Fruit fly (Drosophila melanogaster) whole organism, embryonic: Measurements from ENCODE around the gene cac.

Experiments
- Atf3 ChIP-seq: fragments of 200-800 bp; sonication (Bioruptor generic); optimal IDR thresholded peaks from 3 replicates; lab custom pipeline; 2016; ENCODE audit warnings: missing biosample characterization, missing genetic modification characterization
- CG10979 ChIP-seq: fragments of 200-800 bp; sonication (Bioruptor generic); optimal IDR thresholded peaks from 2 replicates; lab custom pipeline; 2018; ENCODE audit warnings: missing biosample characterization, mild to moderate bottlenecking, missing genetic modification characterization, moderate library complexity
- CG11456 ChIP-seq: fragments of 200-800 bp; sonication (Bioruptor generic); IDR thresholded peaks from 3 replicates; pipeline ENCODE4 v1.3.6; 2022; ENCODE audit warnings: missing biosample characterization, missing genetic modification characterization
- CG11696 ChIP-seq: fragments of 200-800 bp; sonication (Bioruptor generic); IDR thresholded peaks from 2 replicates; pipeline ENCODE4 v1.3.6; 2022; ENCODE audit warnings: missing biosample characterization, missing genetic modification characterization
- CG12942 ChIP-seq: fragments of 200-800 bp; sonication (Bioruptor generic); optimal IDR thresholded peaks from 3 replicates; lab custom pipeline; 2016; ENCODE audit warnings: missing biosample characterization, missing genetic modification characterization
- CG15514 ChIP-seq: fragments of 200-800 bp; sonication (Bioruptor generic); optimal IDR thresholded peaks from 3 replicates; lab custom pipeline; 2017; ENCODE audit warnings: missing biosample characterization, missing genetic modification characterization, mild to moderate bottlenecking, moderate library complexity, missing genetic modification reagents
- CG15696 ChIP-seq: fragments of 200-800 bp; sonication (Bioruptor generic); optimal IDR thresholded peaks from 2 replicates; lab custom pipeline; 2019; ENCODE audit warnings: missing biosample characterization, mild to moderate bottlenecking, missing genetic modification characterization, moderate library complexity
- CG16779 ChIP-seq: fragments of 200-800 bp; sonication (Bioruptor generic); IDR thresholded peaks from 2 replicates; pipeline ENCODE4 v1.3.6; 2022; ENCODE audit warnings: missing biosample characterization, missing genetic modification characterization
- CG17912 ChIP-seq: fragments of 200-800 bp; sonication (Bioruptor generic); optimal IDR thresholded peaks from 2 replicates; lab custom pipeline; 2018; ENCODE audit warnings: missing biosample characterization, mild to moderate bottlenecking, missing genetic modification characterization
- CG18476 ChIP-seq: fragments of 200-800 bp; sonication (Bioruptor generic); optimal IDR thresholded peaks from 2 replicates; lab custom pipeline; 2016; ENCODE audit warnings: missing biosample characterization, mild to moderate bottlenecking, missing genetic modification characterization
- CG18599 ChIP-seq: fragments of 200-800 bp; sonication (Bioruptor generic); optimal IDR thresholded peaks from 3 replicates; lab custom pipeline; 2017; ENCODE audit warnings: missing biosample characterization, missing genetic modification characterization, mild to moderate bottlenecking, moderate library complexity, missing genetic modification reagents
- CG2116 ChIP-seq: fragments of 200-800 bp; sonication (Bioruptor generic); optimal IDR thresholded peaks from 3 replicates; lab custom pipeline; 2018; ENCODE audit warnings: missing biosample characterization, mild to moderate bottlenecking, missing genetic modification characterization
- CG2199 ChIP-seq: fragments of 200-800 bp; sonication (Bioruptor generic); IDR thresholded peaks from 3 replicates; pipeline ENCODE4 v1.3.6; 2022; ENCODE audit warnings: missing biosample characterization, missing genetic modification characterization
- CG2202 ChIP-seq: fragments of 200-800 bp; sonication (Bioruptor generic); optimal IDR thresholded peaks from 2 replicates; lab custom pipeline; 2018; ENCODE audit warnings: missing biosample characterization, mild to moderate bottlenecking, missing genetic modification characterization
- CG2875 ChIP-seq: fragments of 200-800 bp; sonication (Bioruptor generic); optimal IDR thresholded peaks from 2 replicates; lab custom pipeline; 2017; ENCODE audit warnings: missing biosample characterization, mild to moderate bottlenecking, missing genetic modification characterization, missing genetic modification reagents
- CG3407 ChIP-seq: fragments of 200-800 bp; sonication (Bioruptor generic); optimal IDR thresholded peaks from 2 replicates; lab custom pipeline; 2018; ENCODE audit warnings: missing biosample characterization, mild to moderate bottlenecking, missing genetic modification characterization
- CG3847 ChIP-seq: fragments of 200-800 bp; sonication (Bioruptor generic); IDR thresholded peaks from 2 replicates; pipeline ENCODE4 v1.3.6; 2022; ENCODE audit warnings: missing biosample characterization, missing genetic modification characterization
- CG7271 ChIP-seq: fragments of 200-800 bp; sonication (Bioruptor generic); optimal IDR thresholded peaks from 2 replicates; lab custom pipeline; 2018; ENCODE audit warnings: missing biosample characterization, mild to moderate bottlenecking, missing genetic modification characterization, moderate library complexity
- CG7556 ChIP-seq: fragments of 200-800 bp; sonication (Bioruptor generic); optimal IDR thresholded peaks from 2 replicates; lab custom pipeline; 2017; ENCODE audit warnings: missing biosample characterization, mild to moderate bottlenecking, missing genetic modification characterization
- CG9727 ChIP-seq: fragments of 200-800 bp; sonication (Bioruptor generic); optimal IDR thresholded peaks from 3 replicates; lab custom pipeline; 2017; ENCODE audit warnings: missing biosample characterization, mild to moderate bottlenecking, missing genetic modification characterization
- CG9932 ChIP-seq: fragments of 200-800 bp; sonication (Bioruptor generic); IDR thresholded peaks from 2 replicates; pipeline ENCODE4 v1.3.6; 2022; ENCODE audit warnings: missing biosample characterization, missing genetic modification characterization
- CkIIα-i1 ChIP-seq: fragments of 200-800 bp; sonication (Bioruptor generic); IDR thresholded peaks from 2 replicates; pipeline ENCODE4 v1.3.6; 2022; ENCODE audit warnings: missing biosample characterization, missing genetic modification characterization
- Deaf1 ChIP-seq: fragments of 200-800 bp; optimal IDR thresholded peaks from 3 replicates; lab custom pipeline; 2019; ENCODE audit warnings: missing biosample characterization, mild to moderate bottlenecking, missing genetic modification characterization, moderate library complexity
- Dfd ChIP-seq, 2 experiments: fragments of >200 bp; optimal IDR thresholded peaks; 2 replicates each; lab custom pipeline; 2017; ENCODE audit warnings: missing biosample characterization in 2 of 2, missing genetic modification characterization in 2 of 2
- Dll ChIP-seq: fragments of 200-800 bp; sonication (Bioruptor generic); IDR thresholded peaks from 4 replicates; pipeline ENCODE4 v1.3.6; 2022; ENCODE audit warnings: missing biosample characterization, missing genetic modification characterization; ENCODE audit not compliant: partially characterized antibody
- Fer2 ChIP-seq: fragments of 200-800 bp; sonication (Bioruptor generic); optimal IDR thresholded peaks from 2 replicates; lab custom pipeline; 2018; ENCODE audit warnings: missing biosample characterization, mild to moderate bottlenecking, missing genetic modification characterization, moderate library complexity
- H2.0 ChIP-seq: fragments of 200-800 bp; sonication (Bioruptor generic); IDR thresholded peaks from 2 replicates; pipeline ENCODE4 v1.3.6; 2022; ENCODE audit warnings: missing biosample characterization, missing genetic modification characterization
- Kr ChIP-seq: fragments of 200-800 bp; sonication (Bioruptor generic); optimal IDR thresholded peaks from 2 replicates; lab custom pipeline; 2017; ENCODE audit warnings: missing biosample characterization, mild to moderate bottlenecking, missing genetic modification characterization
- Mes4 ChIP-seq: fragments of 200-800 bp; sonication (Bioruptor generic); optimal IDR thresholded peaks from 2 replicates; lab custom pipeline; 2016; ENCODE audit warnings: missing biosample characterization, missing genetic modification characterization
- NC2β ChIP-seq: fragments of 200-800 bp; sonication (Bioruptor generic); optimal IDR thresholded peaks from 2 replicates; lab custom pipeline; 2016; ENCODE audit warnings: missing biosample characterization, missing genetic modification characterization
- Optix ChIP-seq: fragments of 200-800 bp; sonication (Bioruptor generic); IDR thresholded peaks from 3 replicates; pipeline ENCODE4 v1.3.6; 2022; ENCODE audit warnings: missing biosample characterization, missing genetic modification characterization
- Poxn ChIP-seq: fragments of 200-800 bp; sonication (Bioruptor generic); IDR thresholded peaks from 2 replicates; pipeline ENCODE4 v1.3.6; 2022; ENCODE audit warnings: missing biosample characterization, missing genetic modification characterization
- Ptx1 ChIP-seq: fragments of 200-800 bp; sonication (Bioruptor generic); IDR thresholded peaks from 2 replicates; pipeline ENCODE4 v1.3.6; 2022; ENCODE audit warnings: missing biosample characterization, missing genetic modification characterization
- Spps ChIP-seq: fragments of 200-800 bp; sonication (Bioruptor generic); optimal IDR thresholded peaks from 2 replicates; lab custom pipeline; 2018; ENCODE audit warnings: missing biosample characterization, mild to moderate bottlenecking, missing genetic modification characterization
- Usf ChIP-seq: fragments of 200-800 bp; sonication (Bioruptor generic); optimal IDR thresholded peaks from 2 replicates; lab custom pipeline; 2017; ENCODE audit warnings: missing genotype, missing biosample characterization, missing genetic modification characterization
- ac ChIP-seq: fragments of 200-800 bp; sonication (Bioruptor generic); optimal IDR thresholded peaks from 3 replicates; lab custom pipeline; 2017; ENCODE audit warnings: missing biosample characterization, mild to moderate bottlenecking, missing genetic modification characterization
- cad ChIP-seq: fragments of >200 bp; optimal IDR thresholded peaks from 2 replicates; lab custom pipeline; 2017; ENCODE audit warnings: missing biosample characterization, missing genetic modification characterization
- caup ChIP-seq: fragments of 200-800 bp; sonication (Bioruptor generic); optimal IDR thresholded peaks from 3 replicates; lab custom pipeline; 2017; ENCODE audit warnings: missing biosample characterization, mild to moderate bottlenecking, missing genetic modification characterization, moderate library complexity; ENCODE audit not compliant: severe bottlenecking
- dmrt11E ChIP-seq: fragments of 200-800 bp; sonication (Bioruptor generic); optimal IDR thresholded peaks from 3 replicates; lab custom pipeline; 2018; ENCODE audit warnings: missing biosample characterization, mild to moderate bottlenecking, missing genetic modification characterization, moderate library complexity
- dpn ChIP-seq, 2 experiments: fragments of 200-800 bp; sonication (Bioruptor generic); optimal IDR thresholded peaks; 3 replicates each; lab custom pipeline; 2016; ENCODE audit warnings: missing biosample characterization in 2 of 2, missing genetic modification characterization in 2 of 2
- maf-S ChIP-seq: fragments of 200-800 bp; sonication (Bioruptor generic); optimal IDR thresholded peaks from 2 replicates; lab custom pipeline; 2016; ENCODE audit warnings: missing biosample characterization, missing genetic modification characterization
- mirr ChIP-seq: fragments of 200-800 bp; sonication (Bioruptor generic); optimal IDR thresholded peaks from 3 replicates; lab custom pipeline; 2018; ENCODE audit warnings: missing biosample characterization, mild to moderate bottlenecking, missing genetic modification characterization
- mld ChIP-seq: fragments of 200-800 bp; sonication (Bioruptor generic); IDR thresholded peaks from 3 replicates; pipeline ENCODE4 v1.3.6; 2022; ENCODE audit warnings: missing biosample characterization, missing genetic modification characterization; ENCODE audit not compliant: partially characterized antibody
- nau ChIP-seq: fragments of 200-800 bp; sonication (Bioruptor generic); optimal IDR thresholded peaks from 3 replicates; lab custom pipeline; 2017; ENCODE audit warnings: missing biosample characterization, mild to moderate bottlenecking, missing genetic modification characterization, missing genetic modification reagents
- psq ChIP-seq: fragments of 200-800 bp; sonication (Bioruptor generic); optimal IDR thresholded peaks from 2 replicates; lab custom pipeline; 2017; ENCODE audit warnings: missing biosample characterization, missing genetic modification characterization
- sna ChIP-seq: fragments of 200-800 bp; sonication (Bioruptor generic); IDR thresholded peaks from 2 replicates; pipeline ENCODE4 v1.3.6; 2022; ENCODE audit warnings: missing biosample characterization, missing genetic modification characterization; ENCODE audit not compliant: partially characterized antibody
- toy ChIP-seq: fragments of 200-800 bp; sonication (Bioruptor generic); IDR thresholded peaks from 2 replicates; pipeline ENCODE4 v1.3.6; 2022; ENCODE audit warnings: missing biosample characterization, missing genetic modification characterization
- trem ChIP-seq: fragments of 200-800 bp; optimal IDR thresholded peaks from 3 replicates; lab custom pipeline; 2019; ENCODE audit warnings: missing biosample characterization, mild to moderate bottlenecking, missing genetic modification characterization, moderate library complexity
- wor ChIP-seq: fragments of 200-800 bp; sonication (Bioruptor generic); IDR thresholded peaks from 2 replicates; pipeline ENCODE4 v1.3.6; 2022; ENCODE audit warnings: missing biosample characterization, missing genetic modification characterization
- zen ChIP-seq: fragments of 200-800 bp; sonication (Bioruptor generic); optimal IDR thresholded peaks from 3 replicates; lab custom pipeline; 2018; ENCODE audit warnings: missing biosample characterization, mild to moderate bottlenecking, missing genetic modification characterization, moderate library complexity

cac gene

dm6 chrX:11915154-11915593, 69.7 kb downstream of the cac start (continued):
- TF ChIP-seq Atf3 (GFP tag; lab: Kevin White, UChicago) (no peak), Poxn (GFP tag; lab: Robert Waterston, UW) (peak; percentile 51), CG11696 (GFP tag; lab: Robert Waterston, UW) (peak; percentile 54), Usf (peak; percentile 87), zen (tag; lab: Kevin White, UChicago) (peak; percentile 93), ac (GFP tag; lab: Kevin White, UChicago) (peak; percentile 61), CG3407 (GFP tag; lab: Kevin White, UChicago) (peak; percentile 82), CG2202 (tag; lab: Kevin White, UChicago) (peak; percentile 81), dmrt11E (tag; lab: Kevin White, UChicago) (peak; percentile 96), nau (peak; percentile 78), caup (GFP tag; lab: Kevin White, UChicago) (peak; percentile 86), Spps (peak; percentile 80), Optix (GFP tag; lab: Robert Waterston, UW) (peak; percentile 61; the same call in 1 of the 3 replicates), CG10979 (tag; lab: Kevin White, UChicago) (peak; percentile 95), CG2199 (GFP tag; lab: Robert Waterston, UW) (peak; percentile 72; the same call in 1 of the 3 replicates), maf-S (GFP tag; lab: Kevin White, UChicago) (no peak), mld (GFP tag; lab: Robert Waterston, UW) (no peak), CG11456 (0 out of 3 replicates have a peak, but pooled peaks have one; percentile 53), CG17912 (peak; percentile 53), Kr (GFP tag; lab: Kevin White, UChicago) (no peak), CG9727 (GFP tag; lab: Kevin White, UChicago) (peak; percentile 94), H2.0 (GFP tag; lab: Robert Waterston, UW) (peak; percentile 76), CG7271 (tag; lab: Kevin White, UChicago) (peak; percentile 81), Ptx1 (GFP tag; lab: Robert Waterston, UW) (peak; percentile 90), CG18599 (GFP tag; lab: Kevin White, UChicago) (peak; percentile 89), mirr (GFP tag; lab: Kevin White, UChicago) (peak; percentile 48), CG18476 (GFP tag; lab: Kevin White, UChicago) (peak; percentile 54), CG15514 (GFP tag; lab: Kevin White, UChicago) (peak; percentile 48), CG16779 (GFP tag; lab: Robert Waterston, UW) (0 out of 2 replicates have a peak, but pooled peaks have one; percentile 15), CG2116 (peak; percentile 41), trem (tag; lab: Kevin White, UChicago) (peak; percentile 86), CG3847 (GFP tag; lab: Robert Waterston, UW) (peak; percentile 77), CG9932 (GFP tag; lab: Robert Waterston, UW) (peak; percentile 88), cad (GFP tag; lab: Kevin White, UChicago) (no peak), Deaf1 (tag; lab: Kevin White, UChicago) (peak; percentile 73), CkIIα-i1 (no peak), CG12942 (GFP tag; lab: Kevin White, UChicago) (peak; percentile 64), NC2β (GFP tag; lab: Kevin White, UChicago) (no peak), CG2875 (GFP tag; lab: Kevin White, UChicago) (peak; percentile 82), toy (GFP tag; lab: Robert Waterston, UW) (peak; percentile 19; the same call in 1 of the 2 replicates), Mes4 (GFP tag; lab: Kevin White, UChicago) (no peak), sna (GFP tag; lab: Robert Waterston, UW) (no peak), CG15696 (tag; lab: Kevin White, UChicago) (peak; percentile 93), wor (GFP tag; lab: Robert Waterston, UW) (peak; percentile 81), Fer2 (peak; percentile 80), dpn (GFP tag; optimal IDR thresholded peaks at IDR 0.05; lab: Kevin White, UChicago) (peak in 1 of 2 experiments; percentile 80), psq (peak; percentile 26), Dfd (GFP tag; optimal IDR thresholded peaks at IDR 0.05; lab: Kevin White, UChicago) (no peak), CG7556 (peak; percentile 94), Dll (no peak)
